Fruit fly (Drosophila melanogaster) whole organism, prepupa: ENCODE data around the gene ATPsynD.

Experiments
- CG1621 ChIP-seq: fragments of 200-800 bp; sonication (Bioruptor generic); optimal IDR thresholded peaks from 3 replicates; lab custom pipeline; 2018; ENCODE audit warnings: missing biosample characterization, mild to moderate bottlenecking, missing genetic modification characterization
- CG32006 ChIP-seq: fragments of 200-800 bp; sonication (Bioruptor generic); optimal IDR thresholded peaks from 3 replicates; lab custom pipeline; 2017; ENCODE audit warnings: missing biosample characterization, mild to moderate bottlenecking, missing genetic modification characterization
- CG6163 ChIP-seq: fragments of 200-800 bp; sonication (Bioruptor generic); IDR thresholded peaks from 3 replicates; pipeline ENCODE4 v1.3.6; 2022; ENCODE audit warnings: missing biosample characterization, missing genetic modification characterization
- Ets96B ChIP-seq: fragments of 200-800 bp; optimal IDR thresholded peaks from 2 replicates; lab custom pipeline; 2019; ENCODE audit warnings: missing biosample characterization, mild to moderate bottlenecking, missing genetic modification characterization, moderate library complexity
- Gug ChIP-seq: fragments of 200-800 bp; sonication (Bioruptor generic); IDR thresholded peaks from 2 replicates; pipeline ENCODE4 v1.3.6; 2022; ENCODE audit warnings: missing biosample characterization, missing genetic modification characterization
- Lpt ChIP-seq: fragments of 200-800 bp; sonication (Bioruptor generic); optimal IDR thresholded peaks from 3 replicates; lab custom pipeline; 2016; ENCODE audit warnings: missing biosample characterization, missing genetic modification characterization
- OdsH ChIP-seq: fragments of 200-800 bp; sonication (Bioruptor generic); optimal IDR thresholded peaks from 3 replicates; lab custom pipeline; 2016; ENCODE audit warnings: missing biosample characterization, missing genetic modification characterization
- Sox14 ChIP-seq: fragments of 200-800 bp; sonication (Bioruptor generic); optimal IDR thresholded peaks from 3 replicates; lab custom pipeline; 2016; ENCODE audit warnings: missing biosample characterization, missing genetic modification characterization
- Sox15 ChIP-seq: fragments of 200-800 bp; sonication (Bioruptor generic); optimal IDR thresholded peaks from 3 replicates; lab custom pipeline; 2016; ENCODE audit warnings: missing biosample characterization, missing genetic modification characterization
- acj6 ChIP-seq: fragments of 200-800 bp; sonication (Bioruptor generic); optimal IDR thresholded peaks from 3 replicates; lab custom pipeline; 2016; ENCODE audit warnings: missing biosample characterization, missing genetic modification characterization
- net ChIP-seq: fragments of 200-800 bp; sonication (Bioruptor generic); optimal IDR thresholded peaks from 3 replicates; lab custom pipeline; 2016; ENCODE audit warnings: missing biosample characterization, missing genetic modification characterization
- spab ChIP-seq: fragments of 200-800 bp; sonication (Bioruptor generic); optimal IDR thresholded peaks from 2 replicates; lab custom pipeline; 2017; ENCODE audit warnings: missing biosample characterization, mild to moderate bottlenecking, missing genetic modification characterization, missing genetic modification reagents

DNA sequence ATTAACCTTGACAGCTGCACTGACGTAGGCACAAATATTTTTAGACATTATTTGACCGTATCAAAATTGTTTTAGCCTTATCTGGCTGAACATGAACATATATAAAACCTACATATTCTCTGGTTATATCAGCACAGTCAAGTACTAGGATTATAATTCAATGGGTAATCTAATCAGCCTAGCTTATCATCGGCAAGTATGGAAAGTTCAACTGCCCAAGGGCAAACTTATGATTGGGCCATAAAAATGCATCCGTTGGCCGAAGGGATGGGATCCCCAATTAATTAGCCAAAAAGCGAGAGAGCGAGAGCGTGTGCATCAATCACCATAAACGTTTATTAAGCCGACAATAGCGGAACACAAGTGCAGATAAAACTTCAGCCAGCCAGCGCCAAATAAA is 29.3 kb upstream of the ATPsynD start:
- no peak for TF ChIP-seq CG1621 (tag; lab: Kevin White, UChicago)
- TF ChIP-seq acj6: no peak
- TF ChIP-seq OdsH: no peak
- TF ChIP-seq CG6163 (GFP tag; lab: Robert Waterston, UW): no peak
- TF ChIP-seq Sox15 (GFP tag; lab: Kevin White, UChicago): no peak
- TF ChIP-seq Lpt (GFP tag; lab: Kevin White, UChicago): no peak
- TF ChIP-seq Sox14 (GFP tag; lab: Kevin White, UChicago): no peak
- TF ChIP-seq net: no peak
- no peak for TF ChIP-seq Ets96B (tag; lab: Kevin White, UChicago)
- no peak for TF ChIP-seq Gug (GFP tag; lab: Robert Waterston, UW)
- TF ChIP-seq CG32006: no peak
- TF ChIP-seq spab: no peak
